Fruit fly (Drosophila melanogaster): Measurements from ENCODE around the gene CG11885.
A peak's percentile ranks its signal among the peaks of the same experiment; 100 is the strongest.

The CG11885 gene

DNA sequence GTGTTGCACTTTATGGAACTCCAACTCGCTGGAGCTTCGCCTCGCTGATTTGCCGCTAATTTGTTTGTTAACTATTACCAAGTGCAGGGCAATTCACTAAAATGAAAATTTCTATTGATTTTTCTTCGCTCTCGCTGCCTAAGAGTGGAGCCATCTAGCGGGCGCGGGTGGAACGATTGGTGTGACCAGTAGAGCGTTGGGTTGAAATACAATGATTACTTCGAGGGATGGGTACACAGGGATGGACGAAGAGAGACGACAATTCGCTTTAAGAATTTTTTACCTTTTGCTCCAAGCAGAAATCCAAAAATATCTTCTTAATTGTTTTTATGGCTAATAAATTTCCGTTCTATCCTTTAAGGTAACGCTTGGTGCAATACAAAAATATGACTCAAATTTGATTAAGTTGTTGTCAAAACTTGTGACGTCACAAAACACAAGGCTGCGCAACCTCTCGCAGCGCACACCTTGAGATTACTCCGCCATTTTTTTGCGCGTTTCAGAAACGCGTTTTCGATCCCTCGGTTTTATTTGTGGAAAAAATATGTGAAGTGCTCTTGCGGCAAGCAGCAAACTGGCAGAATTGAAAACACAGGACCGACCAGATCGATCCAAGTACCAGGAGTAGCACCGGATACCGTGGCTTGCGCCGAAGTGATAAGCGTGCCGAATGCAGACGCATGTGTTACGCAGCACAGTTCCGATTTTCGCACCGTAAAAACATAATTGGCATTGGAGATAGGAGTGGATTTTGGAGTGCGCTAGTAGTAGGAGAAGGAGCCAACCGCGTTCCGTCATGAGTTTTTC, 6.5 kb downstream of the CG11885 start, which contains the start of the genes AP-2alpha and ebi (continued):
- TF ChIP-seq bbx (GFP tag; IDR thresholded peaks at IDR 0.05; ENCODE audit: partially characterized antibody): no peak
- TF ChIP-seq lov (optimal IDR thresholded peaks at IDR 0.05): no peak
- no peak for TF ChIP-seq lov (GFP tag; IDR thresholded peaks at IDR 0.05)
- TF ChIP-seq CG32772 (GFP tag; IDR thresholded peaks at IDR 0.05): peak; percentile 91
- peak; percentile 96 for TF ChIP-seq zfh2 (GFP tag; optimal IDR thresholded peaks at IDR 0.05)
- TF ChIP-seq pita (GFP tag; optimal IDR thresholded peaks at IDR 0.05): no peak
- peak; percentile 89 for TF ChIP-seq CG33213 (GFP tag; optimal IDR thresholded peaks at IDR 0.05)
- peak; percentile 88 for TF ChIP-seq CG11093 (GFP tag; IDR thresholded peaks at IDR 0.05)
- peak; percentile 93 for TF ChIP-seq CoRest (tag; optimal IDR thresholded peaks at IDR 0.05)
- TF ChIP-seq nerfin-2 (GFP tag; IDR thresholded peaks at IDR 0.05; ENCODE audit: partially characterized antibody): no peak
- TF ChIP-seq jing (GFP tag; optimal IDR thresholded peaks at IDR 0.05): peak; percentile 59
- peak; percentile 90 for TF ChIP-seq CG1603 (tag; optimal IDR thresholded peaks at IDR 0.05)
- TF ChIP-seq CG9215 (GFP tag; IDR thresholded peaks at IDR 0.05): peak; percentile 93
- TF ChIP-seq CG1529 (GFP tag; optimal IDR thresholded peaks at IDR 0.05): peak; percentile 64
- TF ChIP-seq CG15073 (GFP tag; optimal IDR thresholded peaks at IDR 0.05): peak; percentile 24
- TF ChIP-seq Adf1 (GFP tag; IDR thresholded peaks at IDR 0.05): peak; percentile 67
- TF ChIP-seq kni (GFP tag; optimal IDR thresholded peaks at IDR 0.05): peak; percentile 57
- TF ChIP-seq Hr3 (GFP tag; optimal IDR thresholded peaks at IDR 0.05): peak; percentile 93
- TF ChIP-seq tup (GFP tag; optimal IDR thresholded peaks at IDR 0.05): peak; percentile 61
- TF ChIP-seq gce (GFP tag; IDR thresholded peaks at IDR 0.05): peak; percentile 63; the same call in 2 of the 3 replicates
- TF ChIP-seq NFAT (GFP tag; IDR thresholded peaks at IDR 0.05): peak; percentile 80
- TF ChIP-seq hbn (GFP tag; IDR thresholded peaks at IDR 0.05; ENCODE audit: partially characterized antibody): no peak
- peak; percentile 78 for TF ChIP-seq Fer1 (GFP tag; optimal IDR thresholded peaks at IDR 0.05)
- TF ChIP-seq slou (GFP tag; optimal IDR thresholded peaks at IDR 0.05): peak; percentile 86
- peak; percentile 32; the same call in 1 of the 2 replicates for TF ChIP-seq CG13287 (GFP tag; IDR thresholded peaks at IDR 0.05; ENCODE audit: partially characterized antibody)
- TF ChIP-seq zfh1 (GFP tag; IDR thresholded peaks at IDR 0.05): peak; percentile 83
- peak; percentile 82 for TF ChIP-seq pzg (GFP tag; optimal IDR thresholded peaks at IDR 0.05)
- peak; percentile 76 for TF ChIP-seq Gsc (GFP tag; IDR thresholded peaks at IDR 0.05)
- TF ChIP-seq chinmo (GFP tag; IDR thresholded peaks at IDR 0.05; ENCODE audit: partially characterized antibody): 0 out of 4 replicates have a peak, but pooled peaks have one; percentile 19
- no peak for TF ChIP-seq cg (GFP tag; optimal IDR thresholded peaks at IDR 0.05)
- TF ChIP-seq CG18476 (GFP tag; optimal IDR thresholded peaks at IDR 0.05): peak; percentile 73
- peak; percentile 78; the same call in 2 of the 3 replicates for TF ChIP-seq CG3726 (GFP tag; IDR thresholded peaks at IDR 0.05)
- TF ChIP-seq Lim3 (GFP tag; IDR thresholded peaks at IDR 0.05): peak; percentile 76
- TF ChIP-seq HLH4C (GFP tag; IDR thresholded peaks at IDR 0.05; ENCODE audit: partially characterized antibody): no peak
- no peak for TF ChIP-seq bowl (GFP tag; IDR thresholded peaks at IDR 0.05)
- peak; percentile 50 for TF ChIP-seq en (GFP tag; optimal IDR thresholded peaks at IDR 0.05)
- peak in 1 of 2 experiments; percentile 75 for TF ChIP-seq bsh (GFP tag; optimal IDR thresholded peaks at IDR 0.05)
- TF ChIP-seq Atf-2 (GFP tag; optimal IDR thresholded peaks at IDR 0.05): peak; percentile 94
- TF ChIP-seq CG17359 (tag; optimal IDR thresholded peaks at IDR 0.05): peak; percentile 62
- peak; percentile 35; the same call in 1 of the 2 replicates for TF ChIP-seq Dref (GFP tag; IDR thresholded peaks at IDR 0.05)
- peak; percentile 78 for TF ChIP-seq CG4730 (GFP tag; IDR thresholded peaks at IDR 0.05)
- no peak for TF ChIP-seq CG16813 (GFP tag; IDR thresholded peaks at IDR 0.05; ENCODE audit: partially characterized antibody)
- TF ChIP-seq Sry-δ (GFP tag; optimal IDR thresholded peaks at IDR 0.05): peak; percentile 74
- TF ChIP-seq lilli (GFP tag; optimal IDR thresholded peaks at IDR 0.05): peak; percentile 92
- peak; percentile 74 for TF ChIP-seq CG30020 (tag; optimal IDR thresholded peaks at IDR 0.05)
- no peak for TF ChIP-seq CG12071 (GFP tag; optimal IDR thresholded peaks at IDR 0.05)
- peak; percentile 81 for TF ChIP-seq Six4 (GFP tag; optimal IDR thresholded peaks at IDR 0.05)
- TF ChIP-seq CG11456 (GFP tag; IDR thresholded peaks at IDR 0.05): peak; percentile 86

All from whole organism, embryonic.